Fruit fly (Drosophila melanogaster): Measurements from ENCODE around the gene CG5023.

The CG5023 gene

dm6 chr3R:20204478-20205030, 35.3 kb downstream of the CG5023 start, which contains the start of gene Nlg4:
Nlg4 (plus strand) TSS chr3R:20204809.
- no peak for TF ChIP-seq woc (GFP tag; optimal IDR thresholded peaks at IDR 0.05)
- TF ChIP-seq dsf (GFP tag; optimal IDR thresholded peaks at IDR 0.05; ENCODE audit: borderline replicate concordance): no peak

DNA sequence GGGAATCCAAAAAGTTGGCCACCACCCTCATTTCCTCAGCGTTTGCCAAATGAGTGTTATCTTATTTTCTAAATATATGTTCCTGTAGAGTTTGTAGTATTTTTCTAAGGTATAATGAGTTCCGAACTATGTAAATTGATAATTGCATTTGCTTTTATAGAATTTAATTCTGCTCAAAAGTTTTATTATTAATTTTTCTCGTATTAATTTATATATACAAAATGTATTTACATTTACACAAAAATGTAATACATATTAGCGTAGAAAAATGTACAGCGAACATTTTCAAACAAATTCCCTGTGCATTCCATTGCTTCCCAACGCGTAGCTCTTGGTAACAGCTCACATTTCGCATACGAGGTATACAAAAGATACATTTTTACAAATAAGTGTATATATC, 40.5 kb downstream of the CG5023 start, which contains the start of gene CG17199:
CG17199 (minus strand) TSS at position 101 of the 400 bp plus-strand sequence.
- TF ChIP-seq OdsH (GFP tag; optimal IDR thresholded peaks at IDR 0.05) (no peak), Myc (optimal IDR thresholded peaks at IDR 0.05) (no peak), Rel (GFP tag; optimal IDR thresholded peaks at IDR 0.05) (no peak), Rel (tag; optimal IDR thresholded peaks at IDR 0.05) (no peak), sage (GFP tag; optimal IDR thresholded peaks at IDR 0.05) (no peak), pan (optimal IDR thresholded peaks at IDR 0.05) (no peak), foxo (GFP tag; optimal IDR thresholded peaks at IDR 0.05) (no peak), GATAd (GFP tag; optimal IDR thresholded peaks at IDR 0.05) (no peak), CrebA (GFP tag; optimal IDR thresholded peaks at IDR 0.05; ENCODE audit: borderline replicate concordance) (no peak), Abd-B (GFP tag; optimal IDR thresholded peaks at IDR 0.05) (no peak)
